Worm (Caenorhabditis elegans): ENCODE data around the gene C03B1.9.

- no peak for TF ChIP-seq lsy-2 (tag; optimal IDR thresholded peaks at IDR 0.05)
- no peak for TF ChIP-seq unc-62 (GFP tag; optimal IDR thresholded peaks at IDR 0.05)
- TF ChIP-seq blmp-1 (tag; optimal IDR thresholded peaks at IDR 0.05), result no peak
- TF ChIP-seq ces-1 (GFP tag; optimal IDR thresholded peaks at IDR 0.05), result no peak
- no peak for TF ChIP-seq snpc-4 (tag; optimal IDR thresholded peaks at IDR 0.05)
- no peak for TF ChIP-seq lin-13 (tag; optimal IDR thresholded peaks at IDR 0.05)
These were observed 13.2 kb upstream of the C03B1.9 start for ce11 chrX:6360077-6360476.

Data from whole organism, mixed stage, embryonic.